2 worm cellular contexts compared by ENCODE assay signal in genomic region chrIV:9096160-9096879, ce11.
TF ChIP-seq lines count a peak whose summit lies in the region.

znf-706 (minus strand) TSS chrIV:9096231.
cpna-3 (plus strand) TSS chrIV:9096842.

TF ChIP-seq in whole organism, L1 larva, 84 proteins besides CTCF, POLR2A, EP300 and RAD21 (continued from another document):
- TF ChIP-seq skn-1 (tag; optimal IDR thresholded peaks at IDR 0.05; lab: Kevin White, UChicago) (peak; percentile 25), nhr-47 (tag; optimal IDR thresholded peaks at IDR 0.05; lab: Kevin White, UChicago) (peak; percentile 35), sptf-1 (tag; optimal IDR thresholded peaks at IDR 0.05; lab: Kevin White, UChicago) (no peak), rnt-1 (tag; optimal IDR thresholded peaks at IDR 0.05; lab: Kevin White, UChicago) (peak; percentile 38), nhr-19 (GFP tag; conservative IDR thresholded peaks at IDR 0.05; lab: Robert Waterston, UW) (0 out of 2 replicates have a peak, but pooled peaks have one; percentile 9), ceh-82 (tag; optimal IDR thresholded peaks at IDR 0.05; lab: Kevin White, UChicago) (peak; percentile 3 to 38 (median 14)), nhr-20 (tag; optimal IDR thresholded peaks at IDR 0.05; lab: Kevin White, UChicago) (peak; percentile 11), unc-98 (GFP tag; IDR thresholded peaks at IDR 0.05; lab: Robert Waterston, UW) (no peak), swsn-7 (tag; optimal IDR thresholded peaks at IDR 0.05; lab: Kevin White, UChicago) (peak; percentile 10), mdl-1 (tag; optimal IDR thresholded peaks at IDR 0.05; lab: Kevin White, UChicago) (peak in 1 of 2 experiments; percentile 28), nhr-85 (tag; lab: Kevin White, UChicago) (peak; percentile 4), efl-1 (optimal IDR thresholded peaks at IDR 0.05; lab: Kevin White, UChicago) (peak; percentile 49 to 66), efl-1 (GFP tag; optimal IDR thresholded peaks at IDR 0.05 in 1 of 2; lab: Kevin White, UChicago) (peak; percentile 69 to 96), mab-9 (GFP tag; IDR thresholded peaks at IDR 0.05; lab: Robert Waterston, UW) (no peak), sup-37 (GFP tag; optimal IDR thresholded peaks at IDR 0.05; lab: Kevin White, UChicago) (no peak), snu-23 (GFP tag; optimal IDR thresholded peaks at IDR 0.05; lab: Kevin White, UChicago) (peak; percentile 54), pqm-1 (tag; optimal IDR thresholded peaks at IDR 0.05; lab: Kevin White, UChicago) (no peak), lin-15B (tag; optimal IDR thresholded peaks at IDR 0.05; lab: Kevin White, UChicago) (peak; percentile 47), F16B12.6 (tag; optimal IDR thresholded peaks at IDR 0.05; lab: Kevin White, UChicago) (peak; percentile 90), lin-35 (GFP tag; optimal IDR thresholded peaks at IDR 0.05; lab: Kevin White, UChicago) (peak; percentile 60 to 75)

TF ChIP-seq in whole organism, L4 larva, 104 proteins besides CTCF, POLR2A, EP300 and RAD21 (continued from another document):
- peak; percentile 20 for TF ChIP-seq mes-2 (tag; optimal IDR thresholded peaks at IDR 0.05; lab: Kevin White, UChicago; ENCODE audit: poor library complexity, severe bottlenecking)
- no peak for TF ChIP-seq arid-1 (GFP tag; conservative IDR thresholded peaks at IDR 0.05; lab: Robert Waterston, UW)
- no peak for TF ChIP-seq php-3 (GFP tag; IDR thresholded peaks at IDR 0.05; lab: Robert Waterston, UW)
- TF ChIP-seq dpl-1 (GFP tag; optimal IDR thresholded peaks at IDR 0.05; lab: Kevin White, UChicago) = peak; percentile 59
- no peak for TF ChIP-seq lin-15B (tag; optimal IDR thresholded peaks at IDR 0.05; lab: Kevin White, UChicago)
- no peak for TF ChIP-seq ztf-7 (tag; optimal IDR thresholded peaks at IDR 0.05; lab: Kevin White, UChicago)
- TF ChIP-seq lin-13 (GFP tag; optimal IDR thresholded peaks at IDR 0.05; lab: Kevin White, UChicago) = no peak
- TF ChIP-seq gei-8 (GFP tag; optimal IDR thresholded peaks at IDR 0.05; lab: Kevin White, UChicago) = no peak
- peak; percentile 72 for TF ChIP-seq hlh-30 (tag; optimal IDR thresholded peaks at IDR 0.05; lab: Kevin White, UChicago; ENCODE audit: insufficient read depth)
- no peak for TF ChIP-seq Y105C5A.15 (GFP tag; IDR thresholded peaks at IDR 0.05; lab: Robert Waterston, UW)
- TF ChIP-seq cey-2 (tag; optimal IDR thresholded peaks at IDR 0.05; lab: Kevin White, UChicago; ENCODE audit: borderline replicate concordance, insufficient read depth) = no peak
- TF ChIP-seq ceh-82 (tag; optimal IDR thresholded peaks at IDR 0.05; lab: Kevin White, UChicago) = no peak
- peak; percentile 42 for TF ChIP-seq T20F7.1 (GFP tag; optimal IDR thresholded peaks at IDR 0.05; lab: Kevin White, UChicago)
- no peak for TF ChIP-seq ama-1 (optimal IDR thresholded peaks at IDR 0.05; lab: Kevin White, UChicago)
- peak; percentile 31 for TF ChIP-seq unc-130 (GFP tag; optimal IDR thresholded peaks at IDR 0.05; lab: Kevin White, UChicago)
- TF ChIP-seq F49E8.2 (tag; optimal IDR thresholded peaks at IDR 0.05; lab: Kevin White, UChicago; ENCODE audit: borderline replicate concordance) = peak; percentile 10
- TF ChIP-seq lim-7 (GFP tag; IDR thresholded peaks at IDR 0.05; lab: Robert Waterston, UW) = no peak
- no peak for TF ChIP-seq daf-19 (GFP tag; conservative IDR thresholded peaks at IDR 0.05; lab: Robert Waterston, UW)
- TF ChIP-seq aha-1 (tag; lab: Kevin White, UChicago) = no peak
TF ChIP-seq in whole organism, L4 larva: peak in this region for 8.
